Worm (Caenorhabditis elegans): ENCODE data around the gene plg-1.

DNA sequence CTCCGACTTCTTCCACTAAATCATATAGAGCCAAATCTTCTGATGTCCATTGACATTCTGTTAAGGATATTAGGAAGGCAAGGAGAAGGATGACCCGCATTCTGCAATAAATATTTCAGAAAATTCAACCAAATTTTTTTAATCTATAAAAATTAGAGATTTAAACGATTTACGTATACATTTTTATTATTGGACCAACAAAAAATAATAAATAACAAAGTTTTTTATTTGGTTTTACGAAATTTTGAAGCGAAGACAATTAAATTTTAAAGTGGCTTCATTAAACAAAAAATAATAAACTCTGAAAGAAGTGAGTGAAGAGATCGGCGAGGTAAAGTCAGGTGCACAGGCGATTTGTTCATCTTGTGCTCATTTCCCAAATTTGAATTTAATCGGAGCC is 24.9 kb upstream of the plg-1 start, which contains the start of gene F54F2.9:
- TF ChIP-seq ama-1 (optimal IDR thresholded peaks at IDR 0.05): no peak
- no peak for TF ChIP-seq nhr-25 (tag; optimal IDR thresholded peaks at IDR 0.05)
- TF ChIP-seq lin-13 (GFP tag; optimal IDR thresholded peaks at IDR 0.05): no peak
- TF ChIP-seq ceh-82 (tag; optimal IDR thresholded peaks at IDR 0.05): no peak
- no peak for TF ChIP-seq zag-1 (tag; optimal IDR thresholded peaks at IDR 0.05)
- TF ChIP-seq ztf-11 (tag; optimal IDR thresholded peaks at IDR 0.05): no peak
- no peak for TF ChIP-seq blmp-1 (tag; optimal IDR thresholded peaks at IDR 0.05; ENCODE audit: insufficient read depth)
- TF ChIP-seq lin-39 (tag; optimal IDR thresholded peaks at IDR 0.05): no peak
- no peak for TF ChIP-seq lsy-2 (tag; optimal IDR thresholded peaks at IDR 0.05)
- no peak for TF ChIP-seq ZK546.5 (tag; optimal IDR thresholded peaks at IDR 0.05)
- TF ChIP-seq nhr-11 (tag; optimal IDR thresholded peaks at IDR 0.05): no peak
- TF ChIP-seq nhr-237 (tag; optimal IDR thresholded peaks at IDR 0.05): no peak
- no peak for TF ChIP-seq snpc-4 (tag; optimal IDR thresholded peaks at IDR 0.05)
